Fruit fly (Drosophila melanogaster): ENCODE results near the gene Cht6.

DNA sequence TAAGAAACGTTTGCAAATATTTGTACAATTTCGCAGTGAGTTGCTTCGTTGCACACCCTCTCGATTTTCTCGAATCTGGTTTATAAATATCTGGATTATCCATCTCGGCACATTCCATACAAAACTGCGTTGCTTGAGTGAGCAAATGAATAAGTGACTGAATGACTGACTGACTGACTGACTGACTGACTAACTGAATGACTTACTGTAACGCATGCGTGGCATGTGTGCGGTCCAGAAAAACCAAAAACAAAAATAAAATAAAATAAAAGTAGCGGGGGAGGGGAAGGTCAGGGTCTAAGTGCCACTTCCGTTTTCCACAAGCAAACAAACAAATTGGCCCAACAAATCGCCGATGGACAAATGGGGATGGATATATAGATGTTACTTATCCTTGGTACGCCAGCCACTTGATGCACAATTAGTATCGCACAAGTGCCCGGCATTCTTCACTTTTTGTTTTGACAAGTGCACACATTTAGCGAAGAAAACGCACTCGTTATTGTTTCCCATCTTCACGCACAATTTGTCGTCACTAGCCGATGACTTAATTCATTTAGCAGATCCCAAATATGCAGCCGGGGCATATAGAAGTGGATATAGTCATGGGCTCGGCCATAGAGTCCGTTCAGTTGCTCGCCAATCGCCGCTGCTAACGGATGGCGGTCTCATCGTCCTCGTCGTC lies 7.9 kb upstream of the Cht6 start, which contains the start of gene CG33557:
- TF ChIP-seq pan (optimal IDR thresholded peaks at IDR 0.05) (no peak), CG8478 (optimal IDR thresholded peaks at IDR 0.05) (no peak)

Measured in whole organism.